Worm (Caenorhabditis elegans) whole organism, young adult: ENCODE results near the gene F56D6.18.

Source experiments
- F49E8.2 ChIP-seq: sonication (generic microtip); optimal IDR thresholded peaks from 3 replicates; lab custom pipeline; 2017; ENCODE audit warnings: missing genetic modification characterization, mild to moderate bottlenecking, missing compliant biosample characterization, antibody characterized with exemption, moderate library complexity; ENCODE audit not compliant: insufficient read depth
- K12H6.12 ChIP-seq: fragments of 200-800 bp; sonication (Bioruptor generic); optimal IDR thresholded peaks from 2 replicates; lab custom pipeline; 2018; ENCODE audit warnings: mild to moderate bottlenecking, missing genetic modification characterization, missing compliant biosample characterization
- Y79H2A.3 ChIP-seq: fragments of 200-800 bp; sonication (Bioruptor generic); conservative IDR thresholded peaks from 2 replicates; pipeline ENCODE4 v1.3.6; 2022; ENCODE audit warnings: missing genetic modification reagents, missing genetic modification characterization, missing compliant biosample characterization
- ets-4 ChIP-seq: fragments of 200-800 bp; sonication (Bioruptor generic); optimal IDR thresholded peaks from 2 replicates; lab custom pipeline; 2018; ENCODE audit warnings: mild to moderate bottlenecking, missing genetic modification characterization, missing compliant biosample characterization
- lag-1 ChIP-seq: fragments of 200-800 bp; sonication (Bioruptor generic); IDR thresholded peaks from 2 replicates; pipeline ENCODE4 v1.3.6; 2022; ENCODE audit warnings: missing genetic modification reagents, missing genetic modification characterization, missing compliant biosample characterization
- ztf-6 ChIP-seq: fragments of 200-800 bp; sonication (Bioruptor generic); IDR thresholded peaks from 2 replicates; pipeline ENCODE4 v1.3.6; 2022; ENCODE audit warnings: missing genetic modification reagents, missing genetic modification characterization, missing compliant biosample characterization

DNA sequence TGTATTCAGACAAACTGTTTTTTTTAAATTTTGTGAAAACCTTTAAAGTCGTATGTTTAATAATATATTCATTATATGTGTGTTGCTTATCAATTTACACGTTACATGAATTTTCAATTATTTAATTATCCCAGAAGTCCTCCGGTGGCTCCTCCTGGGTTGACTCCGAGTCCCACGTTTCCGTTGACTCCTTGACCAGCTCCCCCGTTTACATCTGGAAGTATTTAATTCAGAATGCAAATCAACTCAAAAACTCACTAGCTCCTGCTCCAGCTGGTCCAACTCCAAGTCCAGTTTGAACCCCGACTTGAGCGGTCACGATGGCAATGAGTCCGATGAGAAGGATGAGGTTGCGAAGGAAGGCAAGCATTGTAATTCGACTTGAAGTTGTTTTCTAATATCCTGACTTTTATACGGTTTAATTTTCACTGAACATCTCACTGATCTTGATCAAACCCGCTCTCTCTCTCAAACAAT lies 17.7 kb downstream of the F56D6.18 start, which contains the start of gene F56D6.8:
- no peak for TF ChIP-seq lag-1 (GFP tag; lab: Robert Waterston, UW)
- TF ChIP-seq ets-4 = no peak
- TF ChIP-seq F49E8.2 (tag; lab: Kevin White, UChicago) = no peak
- no peak for TF ChIP-seq K12H6.12
- TF ChIP-seq Y79H2A.3 (GFP tag; lab: Robert Waterston, UW) = no peak
- TF ChIP-seq ztf-6 (GFP tag; lab: Robert Waterston, UW) = no peak
